Worm (Caenorhabditis elegans): Measurements from ENCODE around the gene daao-1.

The daao-1 gene

DNA sequence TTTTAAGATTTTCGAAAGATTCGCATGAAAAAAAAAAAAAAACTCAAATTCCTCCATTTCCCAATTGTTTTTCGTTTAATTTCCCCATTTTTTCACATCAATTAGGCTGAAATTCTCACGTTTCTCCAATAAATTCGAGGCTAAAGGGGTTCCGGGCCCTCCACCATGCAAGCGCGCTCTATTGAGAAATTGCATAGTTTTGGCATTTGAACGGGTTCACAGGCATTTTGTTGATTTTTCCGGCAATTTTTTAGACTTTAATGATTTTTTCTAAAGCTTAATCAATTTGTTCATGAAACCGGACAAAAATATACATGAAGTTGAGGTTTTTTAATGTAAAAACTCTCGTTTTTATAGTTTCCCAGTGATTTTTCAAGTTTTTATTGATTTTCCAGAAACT is 52.1 kb downstream of the daao-1 start:
- no peak for TF ChIP-seq nhr-47 (tag; optimal IDR thresholded peaks at IDR 0.05)
- no peak for TF ChIP-seq tbx-2 (tag; optimal IDR thresholded peaks at IDR 0.05)
- TF ChIP-seq lin-14 (GFP tag; optimal IDR thresholded peaks at IDR 0.05), result peak; percentile 36
- TF ChIP-seq nhr-28 (tag; optimal IDR thresholded peaks at IDR 0.05), result no peak
- TF ChIP-seq ets-5 (GFP tag; IDR thresholded peaks at IDR 0.05), result no peak
- no peak for TF ChIP-seq xbp-1 (tag; optimal IDR thresholded peaks at IDR 0.05)
- no peak for TF ChIP-seq lin-13 (GFP tag; optimal IDR thresholded peaks at IDR 0.05)
- no peak for TF ChIP-seq ztf-4 (tag; optimal IDR thresholded peaks at IDR 0.05)
- no peak for TF ChIP-seq fkh-10 (GFP tag; optimal IDR thresholded peaks at IDR 0.05)
- no peak for TF ChIP-seq nhr-237 (tag; optimal IDR thresholded peaks at IDR 0.05)
- TF ChIP-seq unc-30 (tag; optimal IDR thresholded peaks at IDR 0.05), result no peak
- TF ChIP-seq zip-4 (GFP tag; optimal IDR thresholded peaks at IDR 0.05), result no peak
- peak; percentile 25 for TF ChIP-seq lin-15B (tag; optimal IDR thresholded peaks at IDR 0.05)
- peak; percentile 8 to 38 for TF ChIP-seq efl-1 (optimal IDR thresholded peaks at IDR 0.05)
- TF ChIP-seq efl-1 (GFP tag; optimal IDR thresholded peaks at IDR 0.05 in 1 of 2), result peak; percentile 50 to 94
- TF ChIP-seq aly-2 (tag; optimal IDR thresholded peaks at IDR 0.05), result no peak
- no peak for TF ChIP-seq skn-1 (tag; optimal IDR thresholded peaks at IDR 0.05)
- TF ChIP-seq nhr-85 (tag), result peak; percentile 53
- no peak for TF ChIP-seq unc-130 (tag; optimal IDR thresholded peaks at IDR 0.05)
- peak; percentile 22 for TF ChIP-seq F16B12.6 (tag; optimal IDR thresholded peaks at IDR 0.05)
- TF ChIP-seq dpl-1 (GFP tag; optimal IDR thresholded peaks at IDR 0.05), result peak; percentile 38 to 64 (median 39)
- no peak for TF ChIP-seq nhr-19 (GFP tag; conservative IDR thresholded peaks at IDR 0.05)
- no peak for TF ChIP-seq zag-1 (tag; optimal IDR thresholded peaks at IDR 0.05)
- no peak for TF ChIP-seq C34B4.2 (tag; optimal IDR thresholded peaks at IDR 0.05)
- peak in 1 of 3 experiments; percentile 18 for TF ChIP-seq ceh-82 (tag; optimal IDR thresholded peaks at IDR 0.05)
- peak; percentile 25 for TF ChIP-seq rnt-1 (tag; optimal IDR thresholded peaks at IDR 0.05)
- TF ChIP-seq ztf-11 (tag; optimal IDR thresholded peaks at IDR 0.05), result no peak
- TF ChIP-seq grh-1 (GFP tag; IDR thresholded peaks at IDR 0.05), result no peak
- no peak for TF ChIP-seq vab-15 (tag; optimal IDR thresholded peaks at IDR 0.05)
- TF ChIP-seq swsn-7 (tag; optimal IDR thresholded peaks at IDR 0.05), result no peak
- no peak for TF ChIP-seq unc-86 (tag; optimal IDR thresholded peaks at IDR 0.05)
- TF ChIP-seq snu-23 (GFP tag; optimal IDR thresholded peaks at IDR 0.05), result no peak
- peak; percentile 72 for TF ChIP-seq pag-3 (tag; optimal IDR thresholded peaks at IDR 0.05; ENCODE audit: borderline replicate concordance, insufficient read depth)
- TF ChIP-seq irx-1 (tag; optimal IDR thresholded peaks at IDR 0.05), result no peak
- TF ChIP-seq nhr-11 (tag; optimal IDR thresholded peaks at IDR 0.05), result no peak
- TF ChIP-seq lin-35 (GFP tag; optimal IDR thresholded peaks at IDR 0.05), result peak; percentile 35 to 56
- no peak for TF ChIP-seq lir-3 (tag; optimal IDR thresholded peaks at IDR 0.05; ENCODE audit: poor library complexity)
- TF ChIP-seq ceh-63 (GFP tag; optimal IDR thresholded peaks at IDR 0.05), result no peak
- no peak for TF ChIP-seq fos-1 (tag; optimal IDR thresholded peaks at IDR 0.05)

- no peak for TF ChIP-seq unc-86 (tag; optimal IDR thresholded peaks at IDR 0.05)
- peak in 2 of 3 experiments; percentile 0 to 49 for TF ChIP-seq dpl-1 (GFP tag; optimal IDR thresholded peaks at IDR 0.05)
- peak; percentile 75 for TF ChIP-seq F16B12.6 (tag; optimal IDR thresholded peaks at IDR 0.05)
- TF ChIP-seq lsy-2 (tag; optimal IDR thresholded peaks at IDR 0.05), result peak; percentile 85 to 97
- no peak for TF ChIP-seq xbp-1 (tag; optimal IDR thresholded peaks at IDR 0.05)
- no peak for TF ChIP-seq ets-5 (GFP tag; IDR thresholded peaks at IDR 0.05)
- TF ChIP-seq lin-35 (GFP tag; optimal IDR thresholded peaks at IDR 0.05), result peak in 1 of 2 experiments; percentile 29
- TF ChIP-seq efl-1 (optimal IDR thresholded peaks at IDR 0.05), result peak; percentile 15 to 35
- TF ChIP-seq efl-1 (GFP tag; optimal IDR thresholded peaks at IDR 0.05 in 1 of 2), result peak; percentile 51 to 92
Observed at ce11 chrIV:2666586-2667100, 52.6 kb downstream of the daao-1 start, which contains the start of gene Y69A2AR.1. TSS of gene Y69A2AR.1 (plus strand) at chrIV:2667050.
